Fruit fly (Drosophila melanogaster): ENCODE measurements around the gene CkIalpha.

The CkIalpha gene

dm6 chrX:12653574-12653973 is at the start of gene CkIalpha (continued):
- TF ChIP-seq gem (tag; optimal IDR thresholded peaks at IDR 0.05) (peak; percentile 22), mirr (GFP tag; optimal IDR thresholded peaks at IDR 0.05) (no peak), jing (GFP tag; optimal IDR thresholded peaks at IDR 0.05) (no peak), CG7963 (GFP tag; IDR thresholded peaks at IDR 0.05; ENCODE audit: partially characterized antibody) (peak; percentile 98), salm (tag; optimal IDR thresholded peaks at IDR 0.05) (no peak), tx (GFP tag; optimal IDR thresholded peaks at IDR 0.05) (peak; percentile 42), Neu2 (GFP tag; optimal IDR thresholded peaks at IDR 0.05; ENCODE audit: borderline replicate concordance) (no peak), CG10959 (GFP tag; IDR thresholded peaks at IDR 0.05) (no peak), CG43689 (GFP tag; IDR thresholded peaks at IDR 0.05) (no peak), dpn (GFP tag; optimal IDR thresholded peaks at IDR 0.05) (peak; percentile 62 to 68), CG3281 (GFP tag; optimal IDR thresholded peaks at IDR 0.05) (peak; percentile 27), CG11398 (GFP tag; optimal IDR thresholded peaks at IDR 0.05) (peak; percentile 31), CG8290 (GFP tag; optimal IDR thresholded peaks at IDR 0.05) (peak; percentile 42), CG8290 (tag; optimal IDR thresholded peaks at IDR 0.05) (peak in 1 of 2 experiments; percentile 92), Taf1 (GFP tag; IDR thresholded peaks at IDR 0.05) (peak; percentile 51; the same call in 1 of the 2 replicates), row (GFP tag; IDR thresholded peaks at IDR 0.05) (peak; percentile 69), Atf3 (GFP tag; optimal IDR thresholded peaks at IDR 0.05) (no peak), sug (tag; optimal IDR thresholded peaks at IDR 0.05) (peak; percentile 56), al (GFP tag; IDR thresholded peaks at IDR 0.05) (peak; percentile 33; the same call in 1 of the 2 replicates), CG13775 (GFP tag; optimal IDR thresholded peaks at IDR 0.05) (peak; percentile 27), fru (optimal IDR thresholded peaks at IDR 0.05) (no peak), tna (GFP tag; IDR thresholded peaks at IDR 0.05; ENCODE audit: partially characterized antibody) (peak; percentile 96), Tbp (GFP tag; optimal IDR thresholded peaks at IDR 0.05) (no peak), dmrt11E (tag; optimal IDR thresholded peaks at IDR 0.05) (peak; percentile 25), Ptx1 (GFP tag; IDR thresholded peaks at IDR 0.05) (peak; percentile 48), Ets97D (GFP tag; optimal IDR thresholded peaks at IDR 0.05) (peak; percentile 89), CG2875 (GFP tag; optimal IDR thresholded peaks at IDR 0.05) (no peak), Pdp1 (GFP tag; optimal IDR thresholded peaks at IDR 0.05) (peak; percentile 56 to 67), CG12659 (GFP tag; optimal IDR thresholded peaks at IDR 0.05) (peak; percentile 78), CG4854 (GFP tag; optimal IDR thresholded peaks at IDR 0.05) (peak; percentile 57), trh (GFP tag; optimal IDR thresholded peaks at IDR 0.05) (no peak), CG6791 (GFP tag; IDR thresholded peaks at IDR 0.05; ENCODE audit: partially characterized antibody) (peak; percentile 98), CG8281 (tag; optimal IDR thresholded peaks at IDR 0.05) (no peak), hth (optimal IDR thresholded peaks at IDR 0.05) (no peak), CG4328 (GFP tag; optimal IDR thresholded peaks at IDR 0.05) (no peak), CG2116 (GFP tag; optimal IDR thresholded peaks at IDR 0.05) (peak; percentile 95), Gug (GFP tag; IDR thresholded peaks at IDR 0.05) (peak; percentile 61; the same call in 2 of the 4 replicates), oc (tag; optimal IDR thresholded peaks at IDR 0.05) (no peak), Elba2 (GFP tag; optimal IDR thresholded peaks at IDR 0.05) (peak; percentile 62), maf-S (GFP tag; optimal IDR thresholded peaks at IDR 0.05) (peak; percentile 43), D19B (GFP tag; optimal IDR thresholded peaks at IDR 0.05) (no peak), CG10366 (GFP tag; IDR thresholded peaks at IDR 0.05) (0 out of 2 replicates have a peak, but pooled peaks have one; percentile 25), Spps (tag; optimal IDR thresholded peaks at IDR 0.05) (peak; percentile 9), toy (GFP tag; IDR thresholded peaks at IDR 0.05) (0 out of 2 replicates have a peak, but pooled peaks have one; percentile 13), CG3163 (GFP tag; optimal IDR thresholded peaks at IDR 0.05) (peak; percentile 43), psq (GFP tag; optimal IDR thresholded peaks at IDR 0.05) (no peak), CG10431 (GFP tag; optimal IDR thresholded peaks at IDR 0.05) (no peak), CG13123 (GFP tag; optimal IDR thresholded peaks at IDR 0.05) (no peak), CG11456 (GFP tag; IDR thresholded peaks at IDR 0.05) (no peak; the same call in 1 of the 3 replicates), CG17802 (tag; optimal IDR thresholded peaks at IDR 0.05) (peak; percentile 9), ham (GFP tag; IDR thresholded peaks at IDR 0.05) (no peak), PHDP (tag; optimal IDR thresholded peaks at IDR 0.05) (no peak)

Data from whole organism, embryonic.